Fruit fly (Drosophila melanogaster): ENCODE results near the gene CG13308.

The CG13308 gene

DNA sequence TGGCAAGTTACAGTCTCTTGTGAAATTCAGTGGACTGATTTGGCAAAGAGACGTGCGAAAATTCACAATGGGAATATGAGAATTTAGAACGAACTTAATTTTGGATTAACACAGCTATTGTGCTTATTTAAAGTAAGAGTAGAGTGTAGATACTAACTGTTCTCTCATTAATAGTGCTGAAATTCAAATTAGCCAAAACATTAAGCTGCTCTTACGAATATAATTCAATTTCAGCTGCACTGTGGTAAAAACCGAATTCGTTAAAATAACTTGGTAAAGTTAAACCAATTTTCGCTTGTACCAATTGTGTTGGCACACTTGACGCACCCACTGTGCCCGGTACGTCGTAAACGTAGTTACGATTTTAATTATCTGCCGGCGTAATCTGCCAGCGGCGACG, 40.5 kb upstream of the CG13308 start (continued):
- TF ChIP-seq CG11504 (tag; optimal IDR thresholded peaks at IDR 0.05) (peak; percentile 64), fd3F (GFP tag; optimal IDR thresholded peaks at IDR 0.05) (peak; percentile 29), BtbVII (GFP tag; optimal IDR thresholded peaks at IDR 0.05) (peak; percentile 43), CG1603 (tag; optimal IDR thresholded peaks at IDR 0.05) (peak; percentile 15), grn (GFP tag; optimal IDR thresholded peaks at IDR 0.05) (peak; percentile 12), Rfx (GFP tag; IDR thresholded peaks at IDR 0.05) (peak; percentile 71), fu2 (GFP tag; optimal IDR thresholded peaks at IDR 0.05) (peak; percentile 46), fd64A (GFP tag; optimal IDR thresholded peaks at IDR 0.05) (no peak), Chrac-16 (GFP tag; optimal IDR thresholded peaks at IDR 0.05) (peak; percentile 11), CG10209 (GFP tag; optimal IDR thresholded peaks at IDR 0.05) (peak; percentile 42), CG18619 (GFP tag; optimal IDR thresholded peaks at IDR 0.05) (peak; percentile 52), HmgZ (tag; optimal IDR thresholded peaks at IDR 0.05) (peak; percentile 56), Eip74EF (GFP tag; optimal IDR thresholded peaks at IDR 0.05) (no peak), Pdp1 (GFP tag; optimal IDR thresholded peaks at IDR 0.05) (peak; percentile 34 to 37), Dip3 (GFP tag; optimal IDR thresholded peaks at IDR 0.05) (peak; percentile 46), tx (GFP tag; optimal IDR thresholded peaks at IDR 0.05) (peak; percentile 10), CG1832 (GFP tag; optimal IDR thresholded peaks at IDR 0.05) (no peak), CG14667 (GFP tag; IDR thresholded peaks at IDR 0.05) (peak; percentile 8; the same call in 1 of the 2 replicates), GATAe (GFP tag; conservative IDR thresholded peaks at IDR 0.05) (0 out of 2 replicates have a peak, but pooled peaks have one; percentile 27), CG12744 (GFP tag; optimal IDR thresholded peaks at IDR 0.05) (peak; percentile 14), HLH54F (GFP tag; optimal IDR thresholded peaks at IDR 0.05) (peak; percentile 28), Side (GFP tag; optimal IDR thresholded peaks at IDR 0.05) (peak; percentile 32), Bdp1 (GFP tag; optimal IDR thresholded peaks at IDR 0.05) (peak; percentile 2), scrt (GFP tag; optimal IDR thresholded peaks at IDR 0.05) (peak; percentile 28), Xbp1 (GFP tag; optimal IDR thresholded peaks at IDR 0.05) (peak; percentile 54), Vsx1 (GFP tag; optimal IDR thresholded peaks at IDR 0.05) (peak; percentile 39), CG8290 (GFP tag; optimal IDR thresholded peaks at IDR 0.05) (no peak), CG8290 (tag; optimal IDR thresholded peaks at IDR 0.05) (peak in 1 of 2 experiments; percentile 65), CG9932 (GFP tag; IDR thresholded peaks at IDR 0.05) (peak; percentile 66), HHEX (GFP tag; optimal IDR thresholded peaks at IDR 0.05) (peak; percentile 54), pan (optimal IDR thresholded peaks at IDR 0.05) (no peak), pan (GFP tag; optimal IDR thresholded peaks at IDR 0.05 in 1 of 2, IDR thresholded peaks at IDR 0.05 in 1 of 2) (peak in 1 of 2 experiments; percentile 48), slbo (GFP tag; IDR thresholded peaks at IDR 0.05) (peak; percentile 70), Poxn (GFP tag; IDR thresholded peaks at IDR 0.05) (0 out of 2 replicates have a peak, but pooled peaks have one; percentile 36), Xrp1 (GFP tag; IDR thresholded peaks at IDR 0.05) (no peak), CG14441 (GFP tag; IDR thresholded peaks at IDR 0.05) (peak; percentile 38; the same call in 1 of the 2 replicates), knrl (GFP tag; IDR thresholded peaks at IDR 0.05; ENCODE audit: partially characterized antibody) (no peak), shn (GFP tag; optimal IDR thresholded peaks at IDR 0.05) (peak; percentile 24), chif (GFP tag; optimal IDR thresholded peaks at IDR 0.05) (peak in 1 of 2 experiments; percentile 11), nom (GFP tag; optimal IDR thresholded peaks at IDR 0.05) (peak; percentile 2), CG10431 (GFP tag; optimal IDR thresholded peaks at IDR 0.05) (no peak), CHES-1-like (GFP tag; optimal IDR thresholded peaks at IDR 0.05) (peak; percentile 60), Sox102F (GFP tag; optimal IDR thresholded peaks at IDR 0.05) (peak; percentile 21), CG12391 (tag; optimal IDR thresholded peaks at IDR 0.05) (peak; percentile 25), Meics (GFP tag; optimal IDR thresholded peaks at IDR 0.05) (peak; percentile 73), CG12104 (GFP tag; optimal IDR thresholded peaks at IDR 0.05) (peak; percentile 16), tup (GFP tag; optimal IDR thresholded peaks at IDR 0.05) (no peak), cg (GFP tag; optimal IDR thresholded peaks at IDR 0.05) (no peak), CG34224 (GFP tag; IDR thresholded peaks at IDR 0.05; ENCODE audit: partially characterized antibody) (no peak), caup (GFP tag; optimal IDR thresholded peaks at IDR 0.05; ENCODE audit: severe bottlenecking) (peak; percentile 37)
